Worm (Caenorhabditis elegans): Measurements from ENCODE around the gene srv-9.

DNA sequence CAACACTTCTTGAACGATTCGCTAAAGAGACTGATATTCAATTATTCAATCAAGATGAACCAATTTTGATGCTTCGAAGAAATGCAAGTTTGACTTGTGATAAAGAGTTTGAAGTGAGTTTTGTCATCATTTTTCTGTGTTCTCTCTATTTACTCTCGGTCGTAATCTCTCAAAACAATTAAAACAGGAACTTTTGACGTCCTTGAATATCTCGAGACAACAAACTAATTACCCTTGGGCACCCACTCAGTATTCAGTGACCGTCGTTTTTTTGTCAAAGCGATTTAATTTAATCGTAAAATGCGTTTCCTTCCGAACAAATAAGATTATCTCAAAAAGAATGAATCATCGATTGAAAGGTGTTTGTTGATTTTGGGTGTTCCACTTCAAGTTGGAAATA lies 41.2 kb upstream of the srv-9 start:
- TF ChIP-seq pha-4 (tag; optimal IDR thresholded peaks at IDR 0.05): no peak
- no peak for TF ChIP-seq ama-1 (optimal IDR thresholded peaks at IDR 0.05)
- TF ChIP-seq elt-3 (tag; optimal IDR thresholded peaks at IDR 0.05): no peak
- no peak for TF ChIP-seq ztf-4 (tag; optimal IDR thresholded peaks at IDR 0.05)
- TF ChIP-seq lin-39 (tag; optimal IDR thresholded peaks at IDR 0.05): no peak
- no peak for TF ChIP-seq unc-39 (tag; optimal IDR thresholded peaks at IDR 0.05)
